Fruit fly (Drosophila melanogaster) whole organism: ENCODE data around the gene brat.
A peak's percentile ranks its signal among the peaks of the same experiment; 100 is the strongest.

Experiments
- CG8478 ChIP-seq: fragments of >200 bp; optimal IDR thresholded peaks from 2 replicates; lab custom pipeline; 2018; ENCODE audit warnings: inconsistent platforms
- Dll ChIP-seq: fragments of >200 bp; optimal IDR thresholded peaks from 2 replicates; lab custom pipeline; 2017
- EcR ChIP-seq, 2 experiments: fragments of >200 bp; optimal IDR thresholded peaks; 2 replicates each; lab custom pipeline; 2017; ENCODE audit warnings: missing biosample characterization in 2 of 2, missing genetic modification characterization in 2 of 2, missing genetic modification reagents in 2 of 2
- pan ChIP-seq: fragments of >200 bp; optimal IDR thresholded peaks from 2 replicates; lab custom pipeline; 2017
- psq ChIP-seq: fragments of >200 bp; optimal IDR thresholded peaks from 2 replicates; lab custom pipeline; 2017
- usp ChIP-seq: fragments of >200 bp; optimal IDR thresholded peaks from 2 replicates; lab custom pipeline; 2017; ENCODE audit warnings: missing biosample characterization, missing genetic modification characterization, mixed read lengths

brat gene

dm6 chr2L:19161307-19161999 lies 27.8 kb downstream of the brat start:
- TF ChIP-seq usp = no peak
- peak in 1 of 2 experiments; percentile 94 for TF ChIP-seq EcR (GFP tag; optimal IDR thresholded peaks at IDR 0.05; lab: Kevin White, UChicago)
- TF ChIP-seq CG8478 = no peak
- TF ChIP-seq Dll = peak; percentile 82
- TF ChIP-seq psq (lab: Kevin White, UChicago) = no peak
- no peak for TF ChIP-seq pan (lab: Kevin White, UChicago)

DNA sequence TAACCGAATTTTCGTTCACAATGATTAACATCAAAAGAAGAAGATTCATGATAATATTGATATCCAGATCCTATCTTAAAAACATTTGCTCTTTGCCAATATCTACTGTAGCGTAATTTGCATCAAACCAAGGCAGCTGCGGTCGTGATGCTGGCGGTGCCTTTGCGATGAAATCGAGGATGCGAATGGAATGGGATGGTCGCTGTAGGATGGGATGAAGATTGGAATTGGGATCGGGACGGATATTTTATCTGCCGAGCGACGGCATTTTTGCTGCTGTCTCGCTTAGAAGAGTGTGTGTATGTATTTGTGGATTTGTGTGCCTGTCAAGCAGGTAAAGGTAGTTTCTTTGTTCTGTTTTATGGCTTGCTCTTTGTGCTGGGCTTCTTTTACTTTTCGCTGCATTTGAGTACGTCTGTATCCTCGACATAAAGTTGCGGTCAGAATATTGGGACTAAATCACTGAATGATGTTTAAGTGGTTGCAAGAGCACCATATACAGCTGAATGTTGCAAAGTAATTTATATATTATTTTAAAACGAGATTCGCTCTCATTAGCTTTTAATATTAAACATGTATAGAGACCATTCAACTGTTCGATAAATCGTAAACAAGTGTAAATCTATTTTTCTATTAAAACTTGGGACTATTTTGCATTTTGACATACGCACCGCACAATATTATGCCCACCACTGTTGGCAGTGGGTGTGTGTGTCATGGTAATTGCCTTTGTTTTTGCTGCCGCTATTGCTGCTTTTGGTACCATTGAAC lies 28.9 kb downstream of the brat start:
- TF ChIP-seq CG8478 (no peak), psq (lab: Kevin White, UChicago) (no peak), pan (lab: Kevin White, UChicago) (no peak), EcR (GFP tag; optimal IDR thresholded peaks at IDR 0.05; lab: Kevin White, UChicago) (no peak), Dll (no peak), usp (no peak)

DNA sequence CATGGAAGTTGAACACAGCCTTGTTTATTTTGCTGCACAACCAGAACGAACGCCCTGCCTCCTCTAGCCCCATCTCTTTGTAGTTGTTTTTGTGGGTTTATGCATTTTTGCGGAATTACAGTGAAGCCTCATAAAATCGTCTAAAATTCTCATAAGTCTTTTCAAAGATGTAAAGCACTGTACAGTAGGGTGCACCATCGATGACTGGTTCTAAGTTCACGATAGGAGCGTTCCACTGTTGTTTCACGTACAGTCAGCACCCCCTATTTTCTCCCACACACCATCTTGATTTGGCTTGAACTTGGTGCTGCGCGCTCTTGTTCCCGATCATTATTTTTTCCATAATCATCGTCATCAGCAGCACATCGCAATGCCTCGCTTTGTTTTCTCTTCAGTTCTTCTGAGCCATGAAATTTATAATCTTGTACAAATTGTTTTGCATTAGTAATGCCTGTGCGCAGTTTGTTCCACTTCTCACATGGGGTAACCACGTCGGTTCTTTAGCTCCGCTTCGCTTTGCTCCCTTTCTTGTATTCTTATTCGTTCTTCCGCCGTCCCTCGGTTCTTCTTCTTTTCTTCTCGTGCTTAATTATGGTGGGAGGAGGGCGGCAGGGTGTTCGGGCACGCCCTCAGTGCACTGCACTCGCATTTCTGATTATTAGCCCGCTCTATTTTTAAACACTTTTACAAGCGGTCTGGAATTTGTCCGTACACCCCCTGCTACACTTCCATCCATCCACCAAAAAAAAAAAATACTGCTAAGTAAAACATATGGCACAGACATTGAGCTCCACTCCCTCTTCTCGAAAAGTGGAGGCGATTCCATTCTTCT lies 29.7 kb downstream of the brat start:
- TF ChIP-seq usp (no peak), EcR (GFP tag; optimal IDR thresholded peaks at IDR 0.05; lab: Kevin White, UChicago) (peak in 1 of 2 experiments; percentile 70)

- no peak for TF ChIP-seq psq (lab: Kevin White, UChicago)
- TF ChIP-seq Dll = no peak
Measured at dm6 chr2L:19163975-19164371, 30.4 kb downstream of the brat start.

- no peak for TF ChIP-seq CG8478
- TF ChIP-seq usp = no peak
- TF ChIP-seq psq (lab: Kevin White, UChicago) = no peak
- no peak for TF ChIP-seq pan (lab: Kevin White, UChicago)
Measured at dm6 chr2L:19164933-19165813, 31.6 kb downstream of the brat start.

- TF ChIP-seq EcR (GFP tag; optimal IDR thresholded peaks at IDR 0.05; lab: Kevin White, UChicago) (no peak), CG8478 (no peak), usp (no peak), pan (lab: Kevin White, UChicago) (no peak), psq (lab: Kevin White, UChicago) (no peak), Dll (no peak)
Measured at dm6 chr2L:19165998-19166397, 32.4 kb downstream of the brat start.

- TF ChIP-seq psq (lab: Kevin White, UChicago) (no peak), Dll (no peak), CG8478 (no peak), usp (no peak), EcR (GFP tag; optimal IDR thresholded peaks at IDR 0.05; lab: Kevin White, UChicago) (no peak), pan (lab: Kevin White, UChicago) (no peak)
Measured at dm6 chr2L:19167135-19167681, 33.6 kb downstream of the brat start.

DNA sequence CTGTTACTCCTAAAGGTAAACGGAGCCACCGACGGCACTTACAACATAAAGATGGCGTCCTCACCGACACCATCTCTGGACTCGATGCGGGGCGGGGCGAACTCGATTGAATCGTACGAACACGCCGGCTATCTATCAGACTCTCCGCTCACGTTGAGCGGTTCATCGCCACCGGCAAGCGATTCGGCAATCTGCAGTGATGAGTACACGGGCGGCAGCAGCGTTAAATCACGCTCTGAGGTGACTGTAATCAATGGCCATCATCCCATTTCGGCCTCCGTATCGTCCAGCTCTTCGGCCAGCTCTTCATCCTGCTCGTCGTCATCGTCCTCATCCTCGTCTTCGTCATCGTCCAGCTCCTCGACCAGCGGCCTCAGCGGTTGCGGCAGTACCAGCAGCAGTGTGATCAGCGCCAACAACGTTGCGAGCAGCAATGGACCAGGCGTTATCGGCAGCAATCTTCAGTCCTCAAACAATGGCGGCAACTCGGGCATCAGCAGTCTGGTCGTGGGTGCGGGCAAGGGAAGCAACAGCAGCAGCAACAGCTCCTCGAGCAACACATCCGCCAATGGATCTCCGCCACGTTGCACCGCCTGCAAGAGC lies 34.6 kb downstream of the brat start:
- TF ChIP-seq psq (lab: Kevin White, UChicago) = no peak
- TF ChIP-seq usp = no peak
- no peak for TF ChIP-seq CG8478
- TF ChIP-seq EcR (GFP tag; optimal IDR thresholded peaks at IDR 0.05; lab: Kevin White, UChicago) = no peak
- no peak for TF ChIP-seq Dll
- no peak for TF ChIP-seq pan (lab: Kevin White, UChicago)

DNA sequence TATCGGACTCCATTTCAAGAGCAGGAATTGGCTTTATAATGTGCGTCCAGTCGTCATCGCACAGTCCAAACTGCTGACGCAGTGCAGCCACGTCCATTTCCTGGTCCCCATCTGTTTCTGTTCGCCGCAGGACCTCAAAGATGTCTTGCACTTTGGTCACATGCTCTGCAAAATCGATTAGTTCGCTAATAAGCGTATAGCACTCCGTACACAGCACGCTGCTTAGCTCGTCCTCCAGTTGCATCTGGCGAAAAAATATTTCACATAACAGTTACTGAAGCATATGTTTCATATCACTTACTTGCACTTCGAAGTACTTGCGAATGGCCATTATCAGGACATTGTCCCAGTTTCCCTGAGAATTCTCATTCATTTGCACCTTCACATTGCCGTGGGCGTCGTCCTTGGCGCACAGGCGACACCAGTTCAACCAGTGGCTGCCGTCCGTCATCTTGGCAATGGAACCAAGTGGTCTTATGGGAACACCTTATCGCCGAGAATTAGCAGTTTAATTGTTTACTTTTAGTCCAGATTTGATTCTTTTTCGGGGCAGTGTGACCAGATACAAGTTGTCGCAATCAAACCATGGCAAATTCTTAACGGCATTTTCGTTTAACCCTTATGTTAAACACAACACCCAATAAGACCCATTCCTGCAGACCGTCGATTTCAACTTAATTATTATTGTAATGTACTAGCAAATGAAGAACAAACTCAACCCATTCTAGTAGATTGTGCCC lies 47.7 kb downstream of the brat start, which contains the start of gene CG17568:
Gene CG17568, minus strand, starts transcription at position 550 of the 740 bp plus-strand sequence.
- TF ChIP-seq pan (lab: Kevin White, UChicago) (no peak), Dll (no peak)

dm6 chr2L:19182710-19183109 lies 49.1 kb downstream of the brat start, which contains the start of gene CG42688:
Gene CG42688, minus strand, starts transcription at chr2L:19182810.
- TF ChIP-seq pan (lab: Kevin White, UChicago) (no peak), EcR (GFP tag; optimal IDR thresholded peaks at IDR 0.05; lab: Kevin White, UChicago) (no peak), usp (no peak), psq (lab: Kevin White, UChicago) (no peak), Dll (no peak), CG8478 (no peak)

dm6 chr2L:19183687-19184086 lies 50.1 kb downstream of the brat start, which contains the start of gene CG46059:
Gene CG46059, minus strand, starts transcription at chr2L:19183787.
- TF ChIP-seq EcR (GFP tag; optimal IDR thresholded peaks at IDR 0.05; lab: Kevin White, UChicago) (no peak), psq (lab: Kevin White, UChicago) (no peak), CG8478 (no peak), pan (lab: Kevin White, UChicago) (no peak), Dll (no peak), usp (no peak)
